Fruit fly (Drosophila melanogaster): Measurements from ENCODE around the gene CG15296.

dm6 chrX:10579569-10579968 is 13.2 kb upstream of the CG15296 start:
- TF ChIP-seq CG32264 (GFP tag; optimal IDR thresholded peaks at IDR 0.05) (no peak), psq (GFP tag; optimal IDR thresholded peaks at IDR 0.05) (no peak), jim (GFP tag; optimal IDR thresholded peaks at IDR 0.05) (no peak), brk (GFP tag; optimal IDR thresholded peaks at IDR 0.05) (no peak)

All from whole organism, wandering third instar larva.